Worm (Caenorhabditis elegans) whole organism, L1 larva: ENCODE data around the gene K01D12.15.

ENCODE experiments used
- C16A3.4 ChIP-seq: fragments of 150-350 bp; optimal IDR thresholded peaks from 2 replicates; lab custom pipeline; 2014; ENCODE audit warnings: missing biosample characterization, missing genetic modification characterization
- F16B12.6 ChIP-seq: fragments of 150-350 bp; optimal IDR thresholded peaks from 2 replicates; lab custom pipeline; 2014; ENCODE audit warnings: missing biosample characterization, missing genetic modification characterization
- Y116A8C.19 ChIP-seq: sonication (generic microtip); optimal IDR thresholded peaks from 2 replicates; lab custom pipeline; 2016; ENCODE audit warnings: missing compliant biosample characterization, missing genetic modification characterization, borderline replicate concordance
- blmp-1 ChIP-seq: fragments of 150-350 bp; optimal IDR thresholded peaks from 2 replicates; lab custom pipeline; 2014; ENCODE audit warnings: missing biosample characterization, missing genetic modification characterization
- ceh-63 ChIP-seq: fragments of 200-800 bp; sonication (Bioruptor generic); optimal IDR thresholded peaks from 2 replicates; lab custom pipeline; 2018; ENCODE audit warnings: mild to moderate bottlenecking, missing genetic modification characterization, missing compliant biosample characterization
- ceh-8 ChIP-seq: fragments of 200-800 bp; sonication (Bioruptor generic); optimal IDR thresholded peaks from 2 replicates; lab custom pipeline; 2018; ENCODE audit warnings: mild to moderate bottlenecking, missing genetic modification characterization, moderate library complexity, missing compliant biosample characterization
- ceh-88 ChIP-seq: fragments of 200-800 bp; sonication (Bioruptor generic); IDR thresholded peaks from 2 replicates; pipeline ENCODE4 v1.3.6; 2022; ENCODE audit warnings: missing genetic modification characterization, missing compliant biosample characterization
- dsc-1 ChIP-seq: sonication (generic microtip); optimal IDR thresholded peaks from 2 replicates; lab custom pipeline; 2016; ENCODE audit warnings: mild to moderate bottlenecking, missing genetic modification characterization, missing compliant biosample characterization
- efl-1 ChIP-seq, 4 experiments: fragments of 150-350 bp; optimal IDR thresholded peaks in 3 of 4; peaks in 1 of 4; 1 replicate in 1 of 4; 2 replicates in 3 of 4; lab custom pipeline; 2014; ENCODE audit warnings: missing biosample characterization in 2 of 4, missing genetic modification characterization in 2 of 4, missing genetic modification reagents in 2 of 4
- egl-13 ChIP-seq: sonication (generic microtip); optimal IDR thresholded peaks from 2 replicates; lab custom pipeline; 2016; ENCODE audit warnings: missing genotype, missing genetic modification reagents, missing genetic modification characterization, missing compliant biosample characterization
- elt-2 ChIP-seq: sonication (generic microtip); optimal IDR thresholded peaks from 2 replicates; lab custom pipeline; 2016; ENCODE audit warnings: missing genetic modification characterization, mild to moderate bottlenecking, inconsistent platforms, missing compliant biosample characterization, missing genetic modification reagents
- elt-3 ChIP-seq, 6 experiments: fragments of 150-350 bp in 1 of 6; sonication (generic microtip); optimal IDR thresholded peaks; 2 replicates each; lab custom pipeline; 2017 to 2018; ENCODE audit warnings: missing biosample characterization in 6 of 6, missing genetic modification characterization in 6 of 6, inconsistent platforms in 1 of 6
- ets-5 ChIP-seq: fragments of 200-800 bp; sonication (Bioruptor generic); IDR thresholded peaks from 2 replicates; pipeline ENCODE4 v1.3.6; 2022; ENCODE audit warnings: missing genetic modification characterization, missing compliant biosample characterization
- fkh-10 ChIP-seq: sonication (generic microtip); optimal IDR thresholded peaks from 2 replicates; lab custom pipeline; 2017; ENCODE audit warnings: missing biosample characterization, missing genetic modification reagents, missing genetic modification characterization
- fkh-4 ChIP-seq: sonication (generic microtip); optimal IDR thresholded peaks from 2 replicates; lab custom pipeline; 2016; ENCODE audit warnings: missing compliant biosample characterization, missing genetic modification characterization, borderline replicate concordance
- irx-1 ChIP-seq: sonication (generic microtip); optimal IDR thresholded peaks from 2 replicates; lab custom pipeline; 2016; ENCODE audit warnings: missing genetic modification characterization, missing compliant biosample characterization
- isw-1 ChIP-seq: fragments of 200-800 bp; sonication (Bioruptor generic); IDR thresholded peaks from 2 replicates; pipeline ENCODE4 v1.3.6; 2022; ENCODE audit warnings: missing genetic modification characterization, missing compliant biosample characterization
- lin-13 ChIP-seq: fragments of 150-350 bp; optimal IDR thresholded peaks from 2 replicates; lab custom pipeline; 2014; ENCODE audit warnings: missing biosample characterization, missing genetic modification reagents, missing genetic modification characterization
- lin-15B ChIP-seq: fragments of 150-350 bp; sonication (generic microtip); optimal IDR thresholded peaks from 3 replicates; lab custom pipeline; 2014; ENCODE audit warnings: missing biosample characterization, missing genetic modification characterization
- lin-35 ChIP-seq, 2 experiments: fragments of 150-350 bp; optimal IDR thresholded peaks; 2 replicates each; lab custom pipeline; 2014; ENCODE audit warnings: missing biosample characterization in 2 of 2, missing genetic modification characterization in 2 of 2, missing genetic modification reagents in 2 of 2
- mab-9 ChIP-seq: fragments of 200-800 bp; sonication (Bioruptor generic); IDR thresholded peaks from 2 replicates; pipeline ENCODE4 v1.3.6; 2022; ENCODE audit warnings: missing genetic modification reagents, missing genetic modification characterization, missing compliant biosample characterization
- mef-2 ChIP-seq: fragments of 150-350 bp; optimal IDR thresholded peaks from 2 replicates; lab custom pipeline; 2014; ENCODE audit warnings: missing biosample characterization, missing genetic modification characterization
- nhr-11 ChIP-seq: fragments of 150-350 bp; optimal IDR thresholded peaks from 2 replicates; lab custom pipeline; 2014; ENCODE audit warnings: missing biosample characterization, missing genetic modification characterization
- nhr-20 ChIP-seq: sonication (generic microtip); optimal IDR thresholded peaks from 2 replicates; lab custom pipeline; 2016; ENCODE audit warnings: mild to moderate bottlenecking, missing genetic modification characterization, missing compliant biosample characterization
- nhr-237 ChIP-seq: fragments of 150-350 bp; optimal IDR thresholded peaks from 2 replicates; lab custom pipeline; 2014; ENCODE audit warnings: missing biosample characterization, missing genetic modification characterization
- nhr-47 ChIP-seq: sonication (generic microtip); optimal IDR thresholded peaks from 2 replicates; lab custom pipeline; 2016; ENCODE audit warnings: mild to moderate bottlenecking, missing genetic modification characterization, moderate library complexity, missing compliant biosample characterization
- nhr-71 ChIP-seq: sonication (generic microtip); optimal IDR thresholded peaks from 2 replicates; lab custom pipeline; 2016; ENCODE audit warnings: mild to moderate bottlenecking, missing genetic modification characterization, moderate library complexity, missing compliant biosample characterization
- nhr-85 ChIP-seq: sonication (generic microtip); peaks from one replicate; lab custom pipeline; 2016; ENCODE audit warnings: missing genetic modification characterization, inconsistent platforms, missing compliant biosample characterization
- pax-3 ChIP-seq: fragments of 200-800 bp; sonication (Bioruptor generic); optimal IDR thresholded peaks from 2 replicates; lab custom pipeline; 2018; ENCODE audit warnings: mild to moderate bottlenecking, missing genetic modification characterization, moderate library complexity, missing compliant biosample characterization
- pqm-1 ChIP-seq: sonication (generic microtip); optimal IDR thresholded peaks from 3 replicates; lab custom pipeline; 2017; ENCODE audit warnings: missing biosample characterization, missing genetic modification characterization
- sptf-1 ChIP-seq: fragments of 150-350 bp; optimal IDR thresholded peaks from 2 replicates; lab custom pipeline; 2014; ENCODE audit warnings: missing biosample characterization, missing genetic modification characterization
- sup-37 ChIP-seq: fragments of 200-800 bp; sonication (Bioruptor generic); optimal IDR thresholded peaks from 2 replicates; lab custom pipeline; 2018; ENCODE audit warnings: mild to moderate bottlenecking, missing genetic modification characterization, missing compliant biosample characterization
- swsn-7 ChIP-seq: sonication (generic microtip); optimal IDR thresholded peaks from 2 replicates; lab custom pipeline; 2016; ENCODE audit warnings: missing genetic modification characterization, missing compliant biosample characterization
- tlp-1 ChIP-seq: fragments of 150-350 bp; optimal IDR thresholded peaks from 2 replicates; lab custom pipeline; 2014; ENCODE audit warnings: missing biosample characterization, missing genetic modification characterization
- unc-62 ChIP-seq: fragments of 150-350 bp; optimal IDR thresholded peaks from 2 replicates; lab custom pipeline; 2014; ENCODE audit warnings: missing biosample characterization, missing genetic modification reagents, missing genetic modification characterization
- unc-86 ChIP-seq: sonication (generic microtip); optimal IDR thresholded peaks from 2 replicates; lab custom pipeline; 2016; ENCODE audit warnings: missing genetic modification characterization, missing compliant biosample characterization
- xbp-1 ChIP-seq: sonication (generic microtip); optimal IDR thresholded peaks from 2 replicates; lab custom pipeline; 2016; ENCODE audit warnings: missing genetic modification characterization, missing compliant biosample characterization
- zag-1 ChIP-seq: fragments of 150-350 bp; optimal IDR thresholded peaks from 2 replicates; lab custom pipeline; 2014; ENCODE audit warnings: missing biosample characterization, missing genetic modification characterization

Gene K01D12.15

ce11 chrV:12344845-12345244, 41.4 kb upstream of the K01D12.15 start, which contains the start of gene F23H12.3:
F23H12.3 (plus strand) TSS chrV:12345145.
- no peak for TF ChIP-seq tlp-1
- TF ChIP-seq nhr-85 (tag; lab: Kevin White, UChicago) = no peak
- TF ChIP-seq ceh-63 (GFP tag; lab: Kevin White, UChicago) = no peak
- TF ChIP-seq efl-1 (optimal IDR thresholded peaks at IDR 0.05; lab: Kevin White, UChicago) = no peak
- no peak for TF ChIP-seq efl-1 (GFP tag; optimal IDR thresholded peaks at IDR 0.05 in 1 of 2; lab: Kevin White, UChicago)
- no peak for TF ChIP-seq F16B12.6 (tag; lab: Kevin White, UChicago)
- TF ChIP-seq nhr-47 = no peak
- TF ChIP-seq nhr-11 (tag; lab: Kevin White, UChicago) = no peak
- no peak for TF ChIP-seq lin-35 (GFP tag; optimal IDR thresholded peaks at IDR 0.05; lab: Kevin White, UChicago)
- TF ChIP-seq nhr-20 (tag; lab: Kevin White, UChicago) = no peak
- no peak for TF ChIP-seq swsn-7
- TF ChIP-seq zag-1 (tag; lab: Kevin White, UChicago) = no peak
- TF ChIP-seq sptf-1 = no peak
- no peak for TF ChIP-seq C16A3.4 (tag; lab: Kevin White, UChicago)

- TF ChIP-seq C16A3.4 (tag; lab: Kevin White, UChicago) (no peak), ceh-8 (GFP tag; lab: Kevin White, UChicago) (no peak), Y116A8C.19 (no peak), lin-15B (tag; lab: Kevin White, UChicago) (no peak), egl-13 (tag; lab: Kevin White, UChicago) (no peak), blmp-1 (tag; lab: Kevin White, UChicago) (no peak), sup-37 (no peak), mab-9 (no peak), nhr-237 (no peak), fkh-10 (no peak), dsc-1 (tag; lab: Kevin White, UChicago) (no peak), unc-86 (tag; lab: Kevin White, UChicago) (no peak), ceh-88 (no peak), efl-1 (optimal IDR thresholded peaks at IDR 0.05; lab: Kevin White, UChicago) (no peak), efl-1 (GFP tag; optimal IDR thresholded peaks at IDR 0.05 in 1 of 2; lab: Kevin White, UChicago) (no peak), ets-5 (GFP tag; lab: Robert Waterston, UW) (no peak), isw-1 (GFP tag; lab: Robert Waterston, UW) (no peak)
- TF ChIP-seq, all 84 proteins: peak for 0
Measured at ce11 chrV:12345808-12346207, 40.4 kb upstream of the K01D12.15 start, which contains the start of gene snb-2. snb-2 (minus strand) TSS chrV:12345908.

- TF ChIP-seq lin-35 (GFP tag; optimal IDR thresholded peaks at IDR 0.05; lab: Kevin White, UChicago) = peak in 1 of 2 experiments; percentile 6
- TF ChIP-seq mef-2 (tag; lab: Kevin White, UChicago) = no peak
- peak; percentile 26 for TF ChIP-seq elt-2
Measured at ce11 chrV:12347854-12348253, 38.4 kb upstream of the K01D12.15 start.

- TF ChIP-seq blmp-1 (tag; lab: Kevin White, UChicago) (peak; percentile 96), fkh-4 (tag; lab: Kevin White, UChicago) (no peak)
- TF ChIP-seq, all 84 proteins: peak for 1
Measured at ce11 chrV:12349365-12349764, 36.9 kb upstream of the K01D12.15 start.

ce11 chrV:12351842-12352241, 34.4 kb upstream of the K01D12.15 start:
- no peak for TF ChIP-seq ceh-63 (GFP tag; lab: Kevin White, UChicago)
- no peak for TF ChIP-seq efl-1 (optimal IDR thresholded peaks at IDR 0.05; lab: Kevin White, UChicago)
- peak in 1 of 2 experiments; percentile 78 for TF ChIP-seq efl-1 (GFP tag; optimal IDR thresholded peaks at IDR 0.05 in 1 of 2; lab: Kevin White, UChicago)
- peak in 1 of 6 experiments; percentile 7 for TF ChIP-seq elt-3 (tag; optimal IDR thresholded peaks at IDR 0.05; lab: Kevin White, UChicago)
- peak; percentile 29 for TF ChIP-seq blmp-1 (tag; lab: Kevin White, UChicago)
- no peak for TF ChIP-seq lin-13
- TF ChIP-seq nhr-20 (tag; lab: Kevin White, UChicago) = peak; percentile 3

ce11 chrV:12352445-12352844, 33.8 kb upstream of the K01D12.15 start, which contains the start of gene sqt-3:
sqt-3 (plus strand) TSS chrV:12352745.
- TF ChIP-seq sptf-1 (no peak), xbp-1 (tag; lab: Kevin White, UChicago) (no peak), irx-1 (tag; lab: Kevin White, UChicago) (no peak), pax-3 (tag; lab: Kevin White, UChicago) (no peak), unc-62 (GFP tag; lab: Kevin White, UChicago) (no peak), fkh-10 (no peak), pqm-1 (tag; lab: Kevin White, UChicago) (no peak), nhr-71 (no peak)
